Fruit fly (Drosophila melanogaster): ENCODE data around the gene Mst98Cb.

The Mst98Cb gene

dm6 chr3R:28292498-28292897 lies at the start of gene Mst98Cb:
TSS of gene Mst98Cb (plus strand) at chr3R:28292798.
- TF ChIP-seq CG8478 (optimal IDR thresholded peaks at IDR 0.05) (no peak), CTCF (optimal IDR thresholded peaks at IDR 0.05) (no peak)

dm6 chr3R:28263522-28263921 lies 29.1 kb upstream of the Mst98Cb start, which contains the start of gene CG43125:
TSS of gene CG43125 (minus strand) at chr3R:28263622.
- TF ChIP-seq CG8478 (optimal IDR thresholded peaks at IDR 0.05): no peak
- no peak for TF ChIP-seq CTCF (optimal IDR thresholded peaks at IDR 0.05)

- no peak for TF ChIP-seq CTCF (optimal IDR thresholded peaks at IDR 0.05)
- TF ChIP-seq CG8478 (optimal IDR thresholded peaks at IDR 0.05): no peak
These were observed 27.9 kb upstream of the Mst98Cb start, which contains the start of gene CG43124 for dm6 chr3R:28264673-28265072. TSS of gene CG43124 (minus strand) at chr3R:28264773.

- TF ChIP-seq CTCF (optimal IDR thresholded peaks at IDR 0.05) (no peak), CG8478 (optimal IDR thresholded peaks at IDR 0.05) (no peak)
These were observed 10.3 kb upstream of the Mst98Cb start, which contains the start of gene CG34436 for dm6 chr3R:28282280-28282679. TSS of gene CG34436 (plus strand) at chr3R:28282580.

- TF ChIP-seq CTCF (optimal IDR thresholded peaks at IDR 0.05) (no peak), CG8478 (optimal IDR thresholded peaks at IDR 0.05) (no peak)
These were observed 9.2 kb upstream of the Mst98Cb start, which contains the start of gene CG34437 for dm6 chr3R:28283419-28283818. TSS of gene CG34437 (plus strand) at chr3R:28283719.

dm6 chr3R:28291038-28291437 lies 1.6 kb upstream of the Mst98Cb start, which contains the start of gene Mst98Ca:
TSS of gene Mst98Ca (plus strand) at chr3R:28291338.
- no peak for TF ChIP-seq CG8478 (optimal IDR thresholded peaks at IDR 0.05)
- no peak for TF ChIP-seq CTCF (optimal IDR thresholded peaks at IDR 0.05)

- TF ChIP-seq CG8478 (optimal IDR thresholded peaks at IDR 0.05): no peak
- TF ChIP-seq CTCF (optimal IDR thresholded peaks at IDR 0.05): no peak
These were observed 1.1 kb downstream of the Mst98Cb start, which contains the start of gene UQCR-14L for dm6 chr3R:28293748-28294147. TSS of gene UQCR-14L (plus strand) at chr3R:28294048.

dm6 chr3R:28297513-28297912 lies 4.9 kb downstream of the Mst98Cb start:
- TF ChIP-seq CTCF (optimal IDR thresholded peaks at IDR 0.05) (no peak), CG8478 (optimal IDR thresholded peaks at IDR 0.05) (no peak)

dm6 chr3R:28304505-28304904 lies 11.9 kb downstream of the Mst98Cb start, which contains the start of gene CG12516:
TSS of gene CG12516 (minus strand) at chr3R:28304605.
- no peak for TF ChIP-seq CG8478 (optimal IDR thresholded peaks at IDR 0.05)
- TF ChIP-seq CTCF (optimal IDR thresholded peaks at IDR 0.05): no peak

dm6 chr3R:28305959-28306358 lies 13.4 kb downstream of the Mst98Cb start:
- TF ChIP-seq CG8478 (optimal IDR thresholded peaks at IDR 0.05): no peak

- TF ChIP-seq CTCF (optimal IDR thresholded peaks at IDR 0.05): no peak
- no peak for TF ChIP-seq CG8478 (optimal IDR thresholded peaks at IDR 0.05)
These were observed 15.5 kb downstream of the Mst98Cb start for dm6 chr3R:28307926-28308746.

- TF ChIP-seq CTCF (optimal IDR thresholded peaks at IDR 0.05) (peak; percentile 76 to 83), CG8478 (optimal IDR thresholded peaks at IDR 0.05) (no peak)
These were observed 24.7 kb downstream of the Mst98Cb start for dm6 chr3R:28317151-28317844.

dm6 chr3R:28323718-28324350 lies 31.2 kb downstream of the Mst98Cb start:
- TF ChIP-seq CG8478 (optimal IDR thresholded peaks at IDR 0.05) (no peak), CTCF (optimal IDR thresholded peaks at IDR 0.05) (no peak)

dm6 chr3R:28324834-28325233 lies 32.2 kb downstream of the Mst98Cb start:
- TF ChIP-seq CTCF (optimal IDR thresholded peaks at IDR 0.05): no peak
- TF ChIP-seq CG8478 (optimal IDR thresholded peaks at IDR 0.05): no peak

dm6 chr3R:28325415-28325814 lies 32.8 kb downstream of the Mst98Cb start:
- TF ChIP-seq CG8478 (optimal IDR thresholded peaks at IDR 0.05): no peak
- TF ChIP-seq CTCF (optimal IDR thresholded peaks at IDR 0.05): no peak
